Fruit fly (Drosophila melanogaster): ENCODE data around the gene CG14990.

The CG14990 gene

DNA sequence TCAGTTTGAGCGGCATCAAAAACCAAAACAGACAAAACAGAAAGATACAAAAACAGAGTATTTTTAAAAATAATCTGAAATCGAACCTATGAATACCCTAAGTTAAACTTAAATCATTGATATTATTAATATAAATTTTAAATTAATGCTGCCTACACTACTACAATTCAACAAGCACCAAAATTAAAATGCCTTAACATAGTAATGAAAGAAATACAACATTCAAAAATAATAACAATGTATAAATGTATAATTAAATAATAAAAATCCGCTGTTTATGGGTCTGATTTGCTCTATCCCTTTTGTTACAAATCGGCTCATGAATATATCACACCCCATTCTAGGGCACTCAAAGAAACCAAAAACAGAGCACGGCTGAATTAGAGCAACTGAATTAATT, 43.9 kb upstream of the CG14990 start (continued):
- TF ChIP-seq cato (GFP tag; optimal IDR thresholded peaks at IDR 0.05; ENCODE audit: borderline replicate concordance) (no peak), phol (tag; optimal IDR thresholded peaks at IDR 0.05) (peak; percentile 2), CG10959 (GFP tag; IDR thresholded peaks at IDR 0.05) (no peak), dmrt99B (tag; optimal IDR thresholded peaks at IDR 0.05) (peak; percentile 51), CG12391 (tag; optimal IDR thresholded peaks at IDR 0.05) (peak; percentile 13), CG31224 (GFP tag; IDR thresholded peaks at IDR 0.05) (no peak), CG13296 (GFP tag; optimal IDR thresholded peaks at IDR 0.05) (no peak), CoRest (tag; optimal IDR thresholded peaks at IDR 0.05) (peak; percentile 18), nmo (GFP tag; optimal IDR thresholded peaks at IDR 0.05) (peak; percentile 24), CG10979 (tag; optimal IDR thresholded peaks at IDR 0.05) (peak; percentile 15), CG5953 (GFP tag; IDR thresholded peaks at IDR 0.05) (no peak), Doc2 (GFP tag; IDR thresholded peaks at IDR 0.05) (no peak), D19B (GFP tag; optimal IDR thresholded peaks at IDR 0.05) (peak; percentile 13), CG2678 (tag; optimal IDR thresholded peaks at IDR 0.05) (peak; percentile 36), Awh (GFP tag; IDR thresholded peaks at IDR 0.05) (no peak), CG9817 (tag; optimal IDR thresholded peaks at IDR 0.05) (no peak), repo (GFP tag; optimal IDR thresholded peaks at IDR 0.05) (no peak), unc-4 (GFP tag; IDR thresholded peaks at IDR 0.05; ENCODE audit: partially characterized antibody) (no peak), CG17186 (GFP tag; optimal IDR thresholded peaks at IDR 0.05) (no peak), Ets97D (GFP tag; optimal IDR thresholded peaks at IDR 0.05) (no peak), grau (tag; optimal IDR thresholded peaks at IDR 0.05) (peak; percentile 25), jumu (GFP tag; optimal IDR thresholded peaks at IDR 0.05) (no peak), Hr51 (GFP tag; optimal IDR thresholded peaks at IDR 0.05) (peak in 1 of 2 experiments; percentile 48), slou (GFP tag; optimal IDR thresholded peaks at IDR 0.05) (no peak), CG17912 (GFP tag; optimal IDR thresholded peaks at IDR 0.05) (no peak), CG13424 (tag; optimal IDR thresholded peaks at IDR 0.05) (peak; percentile 11), CG9727 (GFP tag; optimal IDR thresholded peaks at IDR 0.05) (no peak), E2f2 (GFP tag; IDR thresholded peaks at IDR 0.05) (no peak), CG16815 (GFP tag; optimal IDR thresholded peaks at IDR 0.05) (no peak), hb (GFP tag; IDR thresholded peaks at IDR 0.05; ENCODE audit: partially characterized antibody) (no peak), gro (GFP tag; optimal IDR thresholded peaks at IDR 0.05) (no peak), row (GFP tag; IDR thresholded peaks at IDR 0.05) (peak; percentile 65), sna (GFP tag; IDR thresholded peaks at IDR 0.05; ENCODE audit: partially characterized antibody) (no peak), hkb (optimal IDR thresholded peaks at IDR 0.05) (no peak), hkb (GFP tag; IDR thresholded peaks at IDR 0.05) (peak; percentile 38; the same call in 1 of the 2 replicates), CG11398 (GFP tag; optimal IDR thresholded peaks at IDR 0.05) (no peak), Med (GFP tag) (peak; percentile 38), CG12236 (GFP tag; optimal IDR thresholded peaks at IDR 0.05) (no peak), C15 (GFP tag; IDR thresholded peaks at IDR 0.05) (no peak), CG8924 (tag; optimal IDR thresholded peaks at IDR 0.05) (no peak), CG11695 (GFP tag; IDR thresholded peaks at IDR 0.05) (no peak; the same call in 2 of the 3 replicates), Ssrp (tag; optimal IDR thresholded peaks at IDR 0.05) (peak; percentile 22), CG9437 (GFP tag; optimal IDR thresholded peaks at IDR 0.05) (peak; percentile 7), Xbp1 (GFP tag; optimal IDR thresholded peaks at IDR 0.05) (peak; percentile 6), mirr (GFP tag; optimal IDR thresholded peaks at IDR 0.05) (no peak), Sry-β (GFP tag; optimal IDR thresholded peaks at IDR 0.05) (no peak), gsb (GFP tag; IDR thresholded peaks at IDR 0.05) (no peak), CG3847 (GFP tag; IDR thresholded peaks at IDR 0.05) (no peak), ac (GFP tag; optimal IDR thresholded peaks at IDR 0.05) (no peak), CG32532 (GFP tag; IDR thresholded peaks at IDR 0.05) (no peak), btn (GFP tag; optimal IDR thresholded peaks at IDR 0.05) (no peak), CG1647 (GFP tag; optimal IDR thresholded peaks at IDR 0.05) (no peak)

Data from whole organism, embryonic.